Worm (Caenorhabditis elegans): ENCODE results near the gene fut-5.

DNA sequence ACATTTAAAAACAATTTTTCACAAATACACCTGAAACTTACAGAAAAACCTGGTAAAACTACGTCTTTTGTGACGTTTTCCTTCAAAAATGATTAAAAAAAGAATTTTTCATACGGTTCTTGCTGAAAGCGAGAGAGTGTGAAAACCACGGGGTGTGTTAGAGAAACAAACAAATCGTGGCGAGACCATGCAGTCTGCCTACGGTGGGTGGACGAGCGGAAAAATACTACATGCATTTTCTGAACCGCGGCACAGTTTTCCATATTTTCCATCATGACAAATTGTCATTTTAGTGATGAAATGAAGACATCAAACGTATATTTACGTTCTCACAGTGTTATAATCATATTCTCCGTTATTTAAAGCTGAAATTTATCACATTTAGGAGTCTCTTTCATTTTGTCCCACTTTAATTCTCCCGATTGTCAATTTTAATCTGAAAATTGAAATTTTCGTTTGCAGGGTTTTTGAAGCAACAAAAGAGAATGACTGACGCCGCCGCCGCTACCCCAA is 38.9 kb upstream of the fut-5 start, which contains the start of the genes F10G7.9 and tsn-1:
- TF ChIP-seq ceh-82 (tag; optimal IDR thresholded peaks at IDR 0.05), result peak; percentile 21 to 62 (median 38)
- no peak for TF ChIP-seq nhr-28 (tag; optimal IDR thresholded peaks at IDR 0.05)
- peak; percentile 50 for TF ChIP-seq lin-13 (GFP tag; optimal IDR thresholded peaks at IDR 0.05)
- TF ChIP-seq lir-3 (tag; optimal IDR thresholded peaks at IDR 0.05; ENCODE audit: poor library complexity), result no peak
- no peak for TF ChIP-seq fos-1 (tag; optimal IDR thresholded peaks at IDR 0.05)

Data from whole organism, L1 larva.